Fruit fly (Drosophila melanogaster) whole organism, embryonic: Measurements from ENCODE around the gene CG13309.

Experiments
- CG10366 ChIP-seq: fragments of 200-800 bp; sonication (Bioruptor generic); IDR thresholded peaks from 2 replicates; pipeline ENCODE4 v1.3.6; 2022; ENCODE audit warnings: missing biosample characterization, missing genetic modification characterization
- CG12299 ChIP-seq: fragments of 200-800 bp; sonication (Bioruptor generic); optimal IDR thresholded peaks from 2 replicates; lab custom pipeline; 2018; ENCODE audit warnings: missing biosample characterization, mild to moderate bottlenecking, missing genetic modification characterization
- CG1233 ChIP-seq: fragments of 200-800 bp; sonication (Bioruptor generic); optimal IDR thresholded peaks from 4 replicates; lab custom pipeline; 2018; ENCODE audit warnings: missing biosample characterization, mild to moderate bottlenecking, missing genetic modification characterization
- CG13624 ChIP-seq: fragments of 200-800 bp; sonication (Bioruptor generic); optimal IDR thresholded peaks from 2 replicates; lab custom pipeline; 2016; ENCODE audit warnings: missing biosample characterization, missing genetic modification characterization
- CG15479 ChIP-seq: fragments of 200-800 bp; sonication (Bioruptor generic); optimal IDR thresholded peaks from 3 replicates; lab custom pipeline; 2019; ENCODE audit warnings: missing biosample characterization, mild to moderate bottlenecking, missing genetic modification characterization, moderate library complexity
- CG16779 ChIP-seq: fragments of 200-800 bp; sonication (Bioruptor generic); IDR thresholded peaks from 2 replicates; pipeline ENCODE4 v1.3.6; 2022; ENCODE audit warnings: missing biosample characterization, missing genetic modification characterization
- CG17328 ChIP-seq: fragments of 200-800 bp; sonication (Bioruptor generic); IDR thresholded peaks from 2 replicates; pipeline ENCODE4 v1.3.6; 2022; ENCODE audit warnings: missing biosample characterization, missing genetic modification characterization
- CG18619 ChIP-seq: fragments of 200-800 bp; sonication (Bioruptor generic); optimal IDR thresholded peaks from 3 replicates; lab custom pipeline; 2017; ENCODE audit warnings: missing biosample characterization, mild to moderate bottlenecking, missing genetic modification characterization
- CG30403 ChIP-seq: fragments of 200-800 bp; sonication (Bioruptor generic); optimal IDR thresholded peaks from 3 replicates; lab custom pipeline; 2016; ENCODE audit warnings: missing biosample characterization, missing genetic modification characterization
- CG32532 ChIP-seq: fragments of 200-800 bp; sonication (Bioruptor generic); IDR thresholded peaks from 2 replicates; pipeline ENCODE4 v1.3.6; 2022; ENCODE audit warnings: missing biosample characterization, missing genetic modification characterization
- CG4328 ChIP-seq: fragments of 200-800 bp; sonication (Bioruptor generic); optimal IDR thresholded peaks from 3 replicates; lab custom pipeline; 2017; ENCODE audit warnings: missing biosample characterization, missing genetic modification reagents, missing genetic modification characterization
- CG4820 ChIP-seq: fragments of 200-800 bp; sonication (Bioruptor generic); optimal IDR thresholded peaks from 3 replicates; lab custom pipeline; 2016; ENCODE audit warnings: missing biosample characterization, missing genetic modification characterization
- CG6175 ChIP-seq: fragments of 200-800 bp; sonication (Bioruptor generic); IDR thresholded peaks from 3 replicates; pipeline ENCODE4 v1.3.6; 2022; ENCODE audit warnings: missing biosample characterization, missing genetic modification characterization
- CG8478 ChIP-seq: fragments of >200 bp; optimal IDR thresholded peaks from 2 replicates; lab custom pipeline; 2018
- Gug ChIP-seq: fragments of 200-800 bp; sonication (Bioruptor generic); IDR thresholded peaks from 4 replicates; pipeline ENCODE4 v1.3.6; 2022; ENCODE audit warnings: missing biosample characterization, missing genetic modification characterization
- MESR4 ChIP-seq: fragments of 200-800 bp; sonication (Bioruptor generic); optimal IDR thresholded peaks from 2 replicates; lab custom pipeline; 2018; ENCODE audit warnings: missing biosample characterization, mild to moderate bottlenecking, missing genetic modification characterization, moderate library complexity
- Meics ChIP-seq: fragments of 200-800 bp; sonication (Bioruptor generic); optimal IDR thresholded peaks from 2 replicates; lab custom pipeline; 2017; ENCODE audit warnings: missing biosample characterization, mild to moderate bottlenecking, missing genetic modification characterization
- Nf-YB ChIP-seq: fragments of 200-800 bp; sonication (Bioruptor generic); optimal IDR thresholded peaks from 3 replicates; lab custom pipeline; 2019; ENCODE audit warnings: missing biosample characterization, mild to moderate bottlenecking, missing genetic modification characterization, moderate library complexity
- PHDP ChIP-seq: fragments of 200-800 bp; sonication (Bioruptor generic); optimal IDR thresholded peaks from 3 replicates; lab custom pipeline; 2018; ENCODE audit warnings: missing biosample characterization, mild to moderate bottlenecking, missing genetic modification characterization, moderate library complexity
- Pdp1 ChIP-seq, 2 experiments: fragments of 200-800 bp; sonication (Bioruptor generic); optimal IDR thresholded peaks; 3 replicates each; lab custom pipeline; 2016; ENCODE audit warnings: missing biosample characterization in 2 of 2, missing genetic modification characterization in 2 of 2, mild to moderate bottlenecking in 1 of 2, moderate library complexity in 1 of 2
- TFAM ChIP-seq: fragments of 200-800 bp; sonication (Bioruptor generic); optimal IDR thresholded peaks from 2 replicates; lab custom pipeline; 2017; ENCODE audit warnings: missing biosample characterization, missing genetic modification characterization, inconsistent platforms
- Trl ChIP-seq, 3 experiments: fragments of >200 bp in 2 of 3; fragments of 200-800 bp in 1 of 3; sonication (Bioruptor generic) in 1 of 3; optimal IDR thresholded peaks; 2 replicates in 1 of 3; 3 replicates in 2 of 3; lab custom pipeline; 2016 to 2017; ENCODE audit warnings: missing biosample characterization in 1 of 3, missing genetic modification characterization in 1 of 3
- ap ChIP-seq: fragments of 200-800 bp; sonication (Bioruptor generic); IDR thresholded peaks from 2 replicates; pipeline ENCODE4 v1.3.6; 2022; ENCODE audit warnings: missing biosample characterization, missing genetic modification characterization
- bab2 ChIP-seq: fragments of 200-800 bp; sonication (Bioruptor generic); optimal IDR thresholded peaks from 2 replicates; lab custom pipeline; 2016; ENCODE audit warnings: missing biosample characterization, missing genetic modification characterization
- caup ChIP-seq: fragments of 200-800 bp; sonication (Bioruptor generic); optimal IDR thresholded peaks from 3 replicates; lab custom pipeline; 2017; ENCODE audit warnings: missing biosample characterization, mild to moderate bottlenecking, missing genetic modification characterization, moderate library complexity; ENCODE audit not compliant: severe bottlenecking
- chinmo ChIP-seq: fragments of 200-800 bp; sonication (Bioruptor generic); IDR thresholded peaks from 4 replicates; pipeline ENCODE4 v1.3.6; 2022; ENCODE audit warnings: missing biosample characterization, missing genetic modification characterization; ENCODE audit not compliant: partially characterized antibody
- dati ChIP-seq: fragments of 200-800 bp; sonication (Bioruptor generic); IDR thresholded peaks from 2 replicates; pipeline ENCODE4 v1.3.6; 2022; ENCODE audit warnings: missing biosample characterization, missing genetic modification characterization
- dm ChIP-seq: fragments of 200-800 bp; sonication (Bioruptor generic); optimal IDR thresholded peaks from 3 replicates; lab custom pipeline; 2016; ENCODE audit warnings: missing biosample characterization, missing genetic modification characterization
- emc ChIP-seq: fragments of 200-800 bp; sonication (Bioruptor generic); optimal IDR thresholded peaks from 2 replicates; lab custom pipeline; 2016; ENCODE audit warnings: missing biosample characterization, missing genetic modification characterization
- insv ChIP-seq, 2 experiments: fragments of 200-800 bp; sonication (Bioruptor generic); optimal IDR thresholded peaks; 3 replicates each; lab custom pipeline; 2016 to 2018; ENCODE audit warnings: missing biosample characterization in 2 of 2, missing genetic modification characterization in 2 of 2
- jigr1 ChIP-seq: fragments of 200-800 bp; sonication (Bioruptor generic); IDR thresholded peaks from 3 replicates; pipeline ENCODE4 v1.3.6; 2022; ENCODE audit warnings: missing biosample characterization, missing genetic modification characterization
- kay ChIP-seq: fragments of 200-800 bp; sonication (Bioruptor generic); optimal IDR thresholded peaks from 2 replicates; lab custom pipeline; 2016; ENCODE audit warnings: missing biosample characterization, missing genetic modification characterization
- ken ChIP-seq: fragments of 200-800 bp; sonication (Bioruptor generic); IDR thresholded peaks from 3 replicates; pipeline ENCODE4 v1.3.6; 2022; ENCODE audit warnings: missing biosample characterization, missing genetic modification characterization
- lov ChIP-seq, 2 experiments: fragments of 200-800 bp in 1 of 2; fragments of >200 bp in 1 of 2; sonication (Bioruptor generic) in 1 of 2; IDR thresholded peaks in 1 of 2; optimal IDR thresholded peaks in 1 of 2; 2 replicates in 1 of 2; 3 replicates in 1 of 2; pipeline versions ENCODE4 v1.3.6 to Lab custom; 2017 to 2022; ENCODE audit warnings: missing biosample characterization in 1 of 2, missing genetic modification characterization in 1 of 2
- nmo ChIP-seq: fragments of 200-800 bp; sonication (Bioruptor generic); optimal IDR thresholded peaks from 2 replicates; lab custom pipeline; 2018; ENCODE audit warnings: missing biosample characterization, mild to moderate bottlenecking, missing genetic modification characterization, moderate library complexity
- phol ChIP-seq: fragments of 200-800 bp; sonication (Bioruptor generic); optimal IDR thresholded peaks from 3 replicates; lab custom pipeline; 2018; ENCODE audit warnings: missing biosample characterization, mild to moderate bottlenecking, missing genetic modification characterization, moderate library complexity
- pzg ChIP-seq: fragments of 200-800 bp; sonication (Bioruptor generic); optimal IDR thresholded peaks from 3 replicates; lab custom pipeline; 2018; ENCODE audit warnings: missing biosample characterization, mild to moderate bottlenecking, missing genetic modification characterization, moderate library complexity
- repo ChIP-seq: fragments of 200-800 bp; sonication (Bioruptor generic); optimal IDR thresholded peaks from 2 replicates; lab custom pipeline; 2016; ENCODE audit warnings: missing biosample characterization, missing genetic modification characterization
- sim ChIP-seq: fragments of 200-800 bp; sonication (Bioruptor generic); IDR thresholded peaks from 2 replicates; pipeline ENCODE4 v1.3.6; 2022; ENCODE audit warnings: missing biosample characterization, missing genetic modification characterization
- stwl ChIP-seq: fragments of 200-800 bp; sonication (Bioruptor generic); optimal IDR thresholded peaks from 3 replicates; lab custom pipeline; 2018; ENCODE audit warnings: missing biosample characterization, mild to moderate bottlenecking, missing genetic modification characterization, moderate library complexity
- tup ChIP-seq: fragments of 200-800 bp; sonication (Bioruptor generic); optimal IDR thresholded peaks from 2 replicates; lab custom pipeline; 2016; ENCODE audit warnings: missing biosample characterization, mild to moderate bottlenecking, missing genetic modification characterization, moderate library complexity

The CG13309 gene

dm6 chr3L:8765969-8766538 is 44.1 kb upstream of the CG13309 start (continued):
- peak; percentile 96 for TF ChIP-seq CG4328
- TF ChIP-seq insv (GFP tag; optimal IDR thresholded peaks at IDR 0.05; lab: Kevin White, UChicago), result peak; percentile 51 to 78
- TF ChIP-seq Gug (GFP tag; lab: Robert Waterston, UW), result peak; percentile 98
- peak; percentile 99 for TF ChIP-seq CG30403
- peak; percentile 80 for TF ChIP-seq CG13624 (GFP tag; lab: Kevin White, UChicago)
- TF ChIP-seq ap (GFP tag; lab: Robert Waterston, UW), result peak; percentile 95
- no peak for TF ChIP-seq CG8478 (lab: Kevin White, UChicago)
- TF ChIP-seq Pdp1 (GFP tag; optimal IDR thresholded peaks at IDR 0.05; lab: Kevin White, UChicago), result peak; percentile 93 to 99
- peak; percentile 97 for TF ChIP-seq CG12299 (tag; lab: Kevin White, UChicago)
- peak; percentile 56 for TF ChIP-seq MESR4 (GFP tag; lab: Kevin White, UChicago)
- peak; percentile 56 to 79 for TF ChIP-seq Trl (optimal IDR thresholded peaks at IDR 0.05; lab: Kevin White, UChicago)
- peak; percentile 95 for TF ChIP-seq Trl (GFP tag; optimal IDR thresholded peaks at IDR 0.05; lab: Kevin White, UChicago)
- TF ChIP-seq CG17328 (GFP tag; lab: Robert Waterston, UW), result peak; percentile 97
- TF ChIP-seq CG15479 (GFP tag; lab: Kevin White, UChicago), result no peak
- TF ChIP-seq ken (GFP tag; lab: Robert Waterston, UW), result peak; percentile 98
- TF ChIP-seq CG6175, result peak; percentile 97
- TF ChIP-seq CG16779 (GFP tag; lab: Robert Waterston, UW), result peak; percentile 90
- TF ChIP-seq TFAM (GFP tag; lab: Kevin White, UChicago), result peak; percentile 86
- peak; percentile 95; the same call in 3 of the 4 replicates for TF ChIP-seq chinmo (GFP tag; lab: Robert Waterston, UW)
- TF ChIP-seq emc (GFP tag; lab: Kevin White, UChicago), result peak; percentile 92
- peak; percentile 98 for TF ChIP-seq PHDP (tag; lab: Kevin White, UChicago)
- peak; percentile 97 for TF ChIP-seq caup
- peak; percentile 92 for TF ChIP-seq sim (GFP tag; lab: Robert Waterston, UW)
- peak; percentile 72 for TF ChIP-seq CG1233
- peak; percentile 93 for TF ChIP-seq dm (GFP tag; lab: Kevin White, UChicago)
- peak; percentile 26 for TF ChIP-seq pzg (GFP tag; lab: Kevin White, UChicago)
- peak; percentile 95 for TF ChIP-seq repo (GFP tag; lab: Kevin White, UChicago)
- peak; percentile 98 for TF ChIP-seq CG32532 (GFP tag; lab: Robert Waterston, UW)
- peak; percentile 96 for TF ChIP-seq tup (GFP tag; lab: Kevin White, UChicago)
- TF ChIP-seq Nf-YB (GFP tag; lab: Kevin White, UChicago), result peak; percentile 88
- peak; percentile 99 for TF ChIP-seq CG18619 (GFP tag; lab: Kevin White, UChicago)
- peak; percentile 98 for TF ChIP-seq jigr1 (GFP tag; lab: Robert Waterston, UW)
- peak; percentile 92 for TF ChIP-seq kay
- no peak for TF ChIP-seq lov (optimal IDR thresholded peaks at IDR 0.05; lab: Kevin White, UChicago)
- TF ChIP-seq lov (GFP tag; IDR thresholded peaks at IDR 0.05; lab: Robert Waterston, UW), result peak; percentile 93
- TF ChIP-seq dati (GFP tag; lab: Robert Waterston, UW), result peak; percentile 93
- TF ChIP-seq nmo, result peak; percentile 100
- peak; percentile 97 for TF ChIP-seq CG4820 (GFP tag; lab: Kevin White, UChicago)
- peak; percentile 98 for TF ChIP-seq phol (tag; lab: Kevin White, UChicago)
- peak; percentile 74 for TF ChIP-seq bab2 (GFP tag; lab: Kevin White, UChicago)
- peak; percentile 55 for TF ChIP-seq stwl (tag; lab: Kevin White, UChicago)
- peak; percentile 97 for TF ChIP-seq Meics
- TF ChIP-seq CG10366, result peak; percentile 97
